Fruit fly (Drosophila melanogaster) whole organism, pupa: ENCODE measurements around the gene CG3902.

Source experiments
- CG13204 ChIP-seq: fragments of 200-800 bp; sonication (Bioruptor generic); optimal IDR thresholded peaks from 2 replicates; lab custom pipeline; 2018; ENCODE audit warnings: missing biosample characterization, mild to moderate bottlenecking, missing genetic modification characterization, moderate library complexity
- CG15710 ChIP-seq: fragments of 200-800 bp; sonication (Bioruptor generic); optimal IDR thresholded peaks from 2 replicates; lab custom pipeline; 2018; ENCODE audit warnings: missing biosample characterization, mild to moderate bottlenecking, missing genetic modification characterization, moderate library complexity
- D1 ChIP-seq: fragments of 200-800 bp; sonication (Bioruptor generic); optimal IDR thresholded peaks from 2 replicates; lab custom pipeline; 2018; ENCODE audit warnings: missing biosample characterization, mild to moderate bottlenecking, missing genetic modification characterization, moderate library complexity
- Ets98B ChIP-seq: fragments of 200-800 bp; sonication (Bioruptor generic); IDR thresholded peaks from 2 replicates; pipeline ENCODE4 v1.3.6; 2022; ENCODE audit warnings: missing biosample characterization, missing genetic modification characterization
- Pif1B ChIP-seq: fragments of 200-800 bp; sonication (Bioruptor generic); optimal IDR thresholded peaks from 3 replicates; lab custom pipeline; 2016; ENCODE audit warnings: missing biosample characterization, missing genetic modification characterization
- rn ChIP-seq: fragments of 200-800 bp; sonication (Bioruptor generic); IDR thresholded peaks from 2 replicates; pipeline ENCODE4 v1.3.6; 2022; ENCODE audit warnings: missing biosample characterization, missing genetic modification characterization

DNA sequence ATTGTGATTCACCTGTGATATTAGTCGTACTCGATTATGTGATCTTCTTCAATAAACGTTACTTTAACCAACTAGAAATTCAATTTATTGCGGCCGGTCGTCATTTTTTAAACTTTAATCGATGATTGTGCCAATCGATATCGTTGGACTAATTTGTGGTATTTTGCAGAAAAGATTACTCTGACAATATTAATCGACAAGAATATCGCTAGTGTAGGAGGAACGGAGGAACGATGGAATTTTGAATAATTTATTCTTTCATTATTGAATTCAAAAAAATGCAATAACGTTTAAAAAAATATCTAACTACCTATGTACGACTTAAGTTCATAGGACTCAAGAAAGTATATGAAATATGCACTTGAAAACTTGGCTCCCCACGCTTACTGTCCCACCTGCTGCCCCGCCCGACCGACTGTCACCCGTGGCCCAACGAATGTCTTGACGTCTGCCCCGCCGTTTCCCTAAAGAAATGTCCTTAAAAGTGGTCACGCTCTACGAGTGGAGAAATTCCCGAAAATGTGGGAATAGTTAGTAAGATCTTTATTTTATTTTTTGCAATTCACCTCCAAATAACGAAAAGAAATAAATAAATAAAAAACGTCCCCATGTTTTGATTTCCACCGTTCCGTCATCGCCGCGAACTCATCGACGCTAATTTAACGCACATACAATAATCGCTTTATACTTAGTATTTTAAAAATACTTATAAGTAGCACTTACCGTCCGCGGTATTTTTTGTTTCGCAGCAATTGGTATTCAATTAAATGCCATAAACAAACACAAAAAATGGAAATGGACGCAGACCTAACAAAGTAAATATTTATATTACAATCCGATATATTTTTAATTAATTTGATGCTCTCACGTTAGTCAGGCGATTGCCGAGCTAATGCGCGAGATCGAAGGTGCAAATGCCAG is 32.4 kb downstream of the CG3902 start, which contains the start of gene CG14074:
- TF ChIP-seq CG13204 (no peak), CG15710 (tag; lab: Kevin White, UChicago) (no peak), D1 (tag; lab: Kevin White, UChicago) (no peak), Ets98B (GFP tag; lab: Robert Waterston, UW) (no peak), rn (no peak), Pif1B (GFP tag; lab: Kevin White, UChicago) (no peak)
